Worm (Caenorhabditis elegans) whole organism, L1 larva: Measurements from ENCODE around the gene Y45G5AM.6.

Source experiments
- aha-1 ChIP-seq: fragments of 150-350 bp; optimal IDR thresholded peaks from 2 replicates; lab custom pipeline; 2014; ENCODE audit warnings: missing biosample characterization, missing genetic modification characterization
- alr-1 ChIP-seq: fragments of 200-800 bp; sonication (Bioruptor generic); optimal IDR thresholded peaks from 2 replicates; lab custom pipeline; 2018; ENCODE audit warnings: borderline replicate concordance, mild to moderate bottlenecking, missing genetic modification characterization, missing compliant biosample characterization
- aly-2 ChIP-seq: fragments of 150-350 bp; optimal IDR thresholded peaks from 2 replicates; lab custom pipeline; 2014; ENCODE audit warnings: missing biosample characterization, missing genetic modification characterization
- ceh-82 ChIP-seq, 3 experiments: fragments of 150-350 bp in 1 of 3; sonication (generic microtip) in 2 of 3; optimal IDR thresholded peaks; 2 replicates each; lab custom pipeline; 2014 to 2017; ENCODE audit warnings: missing biosample characterization in 3 of 3, missing genetic modification characterization in 3 of 3
- egl-27 ChIP-seq, 2 experiments: fragments of 150-350 bp in 1 of 2; sonication (generic microtip); optimal IDR thresholded peaks; 3 replicates each; lab custom pipeline; 2017 to 2018; ENCODE audit warnings: missing biosample characterization in 2 of 2, missing genetic modification characterization in 2 of 2, missing genetic modification reagents in 2 of 2
- elt-2 ChIP-seq: sonication (generic microtip); optimal IDR thresholded peaks from 2 replicates; lab custom pipeline; 2016; ENCODE audit warnings: missing genetic modification characterization, mild to moderate bottlenecking, inconsistent platforms, missing compliant biosample characterization, missing genetic modification reagents
- jun-1 ChIP-seq: fragments of 150-350 bp; optimal IDR thresholded peaks from 2 replicates; lab custom pipeline; 2014; ENCODE audit warnings: missing biosample characterization, missing genetic modification reagents, missing genetic modification characterization
- lin-13 ChIP-seq: fragments of 150-350 bp; optimal IDR thresholded peaks from 2 replicates; lab custom pipeline; 2014; ENCODE audit warnings: missing biosample characterization, missing genetic modification reagents, missing genetic modification characterization
- lsy-2 ChIP-seq, 2 experiments: fragments of 150-350 bp; optimal IDR thresholded peaks; 2 replicates each; lab custom pipeline; 2014; ENCODE audit warnings: missing biosample characterization in 2 of 2, missing genetic modification characterization in 2 of 2
- nhr-20 ChIP-seq: sonication (generic microtip); optimal IDR thresholded peaks from 2 replicates; lab custom pipeline; 2016; ENCODE audit warnings: mild to moderate bottlenecking, missing genetic modification characterization, missing compliant biosample characterization
- nhr-90 ChIP-seq: sonication (generic microtip); optimal IDR thresholded peaks from 2 replicates; lab custom pipeline; 2016; ENCODE audit warnings: mild to moderate bottlenecking, missing genetic modification characterization, missing compliant biosample characterization; ENCODE audit not compliant: poor library complexity
- pqm-1 ChIP-seq: sonication (generic microtip); optimal IDR thresholded peaks from 3 replicates; lab custom pipeline; 2017; ENCODE audit warnings: missing biosample characterization, missing genetic modification characterization
- snu-23 ChIP-seq: sonication (generic microtip); optimal IDR thresholded peaks from 2 replicates; lab custom pipeline; 2016; ENCODE audit warnings: missing genetic modification characterization, missing compliant biosample characterization
- sptf-1 ChIP-seq: fragments of 150-350 bp; optimal IDR thresholded peaks from 2 replicates; lab custom pipeline; 2014; ENCODE audit warnings: missing biosample characterization, missing genetic modification characterization

ce11 chrV:4118332-4118731 lies 33.8 kb downstream of the Y45G5AM.6 start, which contains the start of gene T05B4.9:
- TF ChIP-seq snu-23 (no peak), nhr-90 (tag; lab: Kevin White, UChicago) (no peak), elt-2 (tag; lab: Kevin White, UChicago) (no peak), lin-13 (GFP tag; lab: Kevin White, UChicago) (no peak), pqm-1 (no peak), nhr-20 (tag; lab: Kevin White, UChicago) (no peak), ceh-82 (tag; optimal IDR thresholded peaks at IDR 0.05; lab: Kevin White, UChicago) (no peak), egl-27 (tag; optimal IDR thresholded peaks at IDR 0.05; lab: Kevin White, UChicago) (no peak), aha-1 (tag; lab: Kevin White, UChicago) (no peak), sptf-1 (no peak), jun-1 (tag; lab: Kevin White, UChicago) (no peak), alr-1 (tag; lab: Kevin White, UChicago) (no peak), aly-2 (tag; lab: Kevin White, UChicago) (no peak), lsy-2 (tag; optimal IDR thresholded peaks at IDR 0.05; lab: Kevin White, UChicago) (no peak)
